Fruit fly (Drosophila melanogaster): Measurements from ENCODE around the gene TTLL15.

The TTLL15 gene

DNA sequence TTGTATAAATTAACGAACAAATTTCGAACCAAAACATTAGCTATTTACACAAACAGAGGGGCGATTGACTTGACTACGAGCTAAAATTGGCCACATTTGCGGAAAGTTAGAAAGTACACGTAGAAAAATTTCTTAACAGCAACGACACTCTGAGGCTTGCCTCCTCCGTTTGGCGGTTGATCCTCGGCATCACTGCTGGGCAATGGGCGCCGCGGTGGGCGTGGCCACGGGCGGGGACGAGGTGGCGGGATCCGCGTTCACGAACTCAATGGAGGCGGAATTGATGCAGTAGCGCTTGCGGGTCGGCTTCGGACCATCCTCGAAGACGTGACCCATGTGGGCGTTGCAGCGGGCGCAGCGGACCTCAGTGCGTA, 48.3 kb downstream of the TTLL15 start:
- TF ChIP-seq fru (GFP tag; optimal IDR thresholded peaks at IDR 0.05) (no peak), Mio (GFP tag; optimal IDR thresholded peaks at IDR 0.05) (no peak), usp (GFP tag; optimal IDR thresholded peaks at IDR 0.05) (no peak), Vsx2 (GFP tag; optimal IDR thresholded peaks at IDR 0.05; ENCODE audit: partially characterized antibody) (no peak), HLH106 (tag; optimal IDR thresholded peaks at IDR 0.05) (no peak), sage (GFP tag; optimal IDR thresholded peaks at IDR 0.05) (no peak), Hr78 (GFP tag; optimal IDR thresholded peaks at IDR 0.05) (no peak)

dm6 chr3R:10863956-10864355, 48.9 kb downstream of the TTLL15 start:
- TF ChIP-seq Hr78 (GFP tag; optimal IDR thresholded peaks at IDR 0.05): no peak
- no peak for TF ChIP-seq fru (GFP tag; optimal IDR thresholded peaks at IDR 0.05)
- TF ChIP-seq GATAd (GFP tag; optimal IDR thresholded peaks at IDR 0.05): no peak
- peak; percentile 59 for TF ChIP-seq Dif (GFP tag; optimal IDR thresholded peaks at IDR 0.05; ENCODE audit: partially characterized antibody)
